Worm (Caenorhabditis elegans) whole organism, mixed stage, embryonic: ENCODE data around the gene clec-119.

Experiments used
- M03D4.4 ChIP-seq: sonication (generic microtip); optimal IDR thresholded peaks from 2 replicates; lab custom pipeline; 2017; ENCODE audit warnings: mild to moderate bottlenecking, missing genetic modification characterization, missing compliant biosample characterization
- bed-3 ChIP-seq: fragments of 200-800 bp; sonication (Bioruptor generic); optimal IDR thresholded peaks from 3 replicates; lab custom pipeline; 2018; ENCODE audit warnings: mild to moderate bottlenecking, missing genetic modification characterization, moderate library complexity, missing compliant biosample characterization
- blmp-1 ChIP-seq: fragments of 150-350 bp; optimal IDR thresholded peaks from 2 replicates; lab custom pipeline; 2014; ENCODE audit warnings: missing biosample characterization, missing genetic modification characterization
- ceh-39 ChIP-seq: fragments of 150-350 bp; optimal IDR thresholded peaks from 2 replicates; lab custom pipeline; 2014; ENCODE audit warnings: missing biosample characterization, missing genetic modification characterization
- ceh-83 ChIP-seq: fragments of 200-800 bp; sonication (Bioruptor generic); optimal IDR thresholded peaks from 2 replicates; lab custom pipeline; 2018; ENCODE audit warnings: mild to moderate bottlenecking, missing genetic modification characterization, missing compliant biosample characterization
- ces-1 ChIP-seq: fragments of 150-350 bp; optimal IDR thresholded peaks from 2 replicates; lab custom pipeline; 2014; ENCODE audit warnings: missing biosample characterization, missing genetic modification reagents, missing genetic modification characterization
- cnd-1 ChIP-seq: fragments of 200-800 bp; sonication (Bioruptor generic); optimal IDR thresholded peaks from 2 replicates; lab custom pipeline; 2018; ENCODE audit warnings: mild to moderate bottlenecking, missing genetic modification characterization, missing compliant biosample characterization
- drap-1 ChIP-seq: fragments of 200-800 bp; sonication (Bioruptor generic); optimal IDR thresholded peaks from 3 replicates; lab custom pipeline; 2018; ENCODE audit warnings: mild to moderate bottlenecking, missing genetic modification characterization, missing compliant biosample characterization
- elt-1 ChIP-seq: sonication (generic microtip); optimal IDR thresholded peaks from 2 replicates; lab custom pipeline; 2017; ENCODE audit warnings: missing genetic modification characterization, mild to moderate bottlenecking, missing compliant biosample characterization, antibody characterized with exemption, moderate library complexity, borderline replicate concordance; ENCODE audit not compliant: insufficient read depth
- hlh-1 ChIP-seq: fragments of 150-350 bp; optimal IDR thresholded peaks from 2 replicates; lab custom pipeline; 2014; ENCODE audit warnings: missing biosample characterization, missing genetic modification reagents, missing genetic modification characterization
- lin-13 ChIP-seq: fragments of 150-350 bp; optimal IDR thresholded peaks from 2 replicates; lab custom pipeline; 2014; ENCODE audit warnings: missing biosample characterization, missing genetic modification characterization
- lin-32 ChIP-seq: fragments of 200-800 bp; sonication (Bioruptor generic); optimal IDR thresholded peaks from 2 replicates; lab custom pipeline; 2018; ENCODE audit warnings: mild to moderate bottlenecking, missing genetic modification characterization, missing compliant biosample characterization
- lsy-2 ChIP-seq: fragments of 150-350 bp; optimal IDR thresholded peaks from 2 replicates; lab custom pipeline; 2014; ENCODE audit warnings: missing biosample characterization, missing genetic modification characterization
- mab-5 ChIP-seq: fragments of 150-350 bp; optimal IDR thresholded peaks from 2 replicates; lab custom pipeline; 2014; ENCODE audit warnings: missing biosample characterization, missing genetic modification characterization
- mep-1 ChIP-seq: fragments of 150-350 bp; optimal IDR thresholded peaks from 2 replicates; lab custom pipeline; 2017; ENCODE audit warnings: missing biosample characterization, missing genetic modification reagents, missing genetic modification characterization, inconsistent platforms
- mls-2 ChIP-seq: sonication (generic microtip); optimal IDR thresholded peaks from 2 replicates; lab custom pipeline; 2016; ENCODE audit warnings: mild to moderate bottlenecking, missing genetic modification characterization, moderate library complexity, missing compliant biosample characterization
- nhr-237 ChIP-seq: fragments of 150-350 bp; optimal IDR thresholded peaks from 2 replicates; lab custom pipeline; 2014; ENCODE audit warnings: missing biosample characterization, missing genetic modification characterization
- nhr-28 ChIP-seq: fragments of 150-350 bp; optimal IDR thresholded peaks from 2 replicates; lab custom pipeline; 2014; ENCODE audit warnings: missing biosample characterization, missing genetic modification characterization
- nhr-76 ChIP-seq: sonication (generic microtip); optimal IDR thresholded peaks from 2 replicates; lab custom pipeline; 2017; ENCODE audit warnings: missing biosample characterization, missing genetic modification characterization
- pha-4 ChIP-seq: fragments of 150-350 bp; optimal IDR thresholded peaks from 2 replicates; lab custom pipeline; 2018; ENCODE audit warnings: missing biosample characterization, missing genetic modification reagents, missing genetic modification characterization
- sem-2 ChIP-seq: fragments of 200-800 bp; sonication (Bioruptor generic); optimal IDR thresholded peaks from 2 replicates; lab custom pipeline; 2018; ENCODE audit warnings: mild to moderate bottlenecking, missing genetic modification characterization, missing compliant biosample characterization
- snpc-4 ChIP-seq: fragments of 150-350 bp; optimal IDR thresholded peaks from 2 replicates; lab custom pipeline; 2014; ENCODE audit warnings: missing biosample characterization, missing genetic modification characterization
- sptf-1 ChIP-seq: sonication (generic microtip); optimal IDR thresholded peaks from 2 replicates; lab custom pipeline; 2017; ENCODE audit warnings: mild to moderate bottlenecking, missing genetic modification characterization, moderate library complexity, missing compliant biosample characterization
- tbx-8 ChIP-seq: fragments of 200-800 bp; sonication (Bioruptor generic); optimal IDR thresholded peaks from 2 replicates; lab custom pipeline; 2018; ENCODE audit warnings: mild to moderate bottlenecking, missing genetic modification characterization, moderate library complexity, missing compliant biosample characterization
- unc-120 ChIP-seq: sonication (generic microtip); optimal IDR thresholded peaks from 2 replicates; lab custom pipeline; 2017; ENCODE audit warnings: missing genetic modification characterization, missing compliant biosample characterization; ENCODE audit not compliant: poor library complexity, severe bottlenecking
- unc-39 ChIP-seq: fragments of 150-350 bp; optimal IDR thresholded peaks from 2 replicates; lab custom pipeline; 2014; ENCODE audit warnings: missing biosample characterization, missing genetic modification characterization
- ztf-11 ChIP-seq: fragments of 150-350 bp; optimal IDR thresholded peaks from 2 replicates; lab custom pipeline; 2014; ENCODE audit warnings: missing biosample characterization, missing genetic modification characterization

The clec-119 gene

ce11 chrII:1298169-1298568 lies 42.4 kb downstream of the clec-119 start, which contains the start of gene Y57G7A.1:
TSS of gene Y57G7A.1 (plus strand) at chrII:1298469.
- TF ChIP-seq sem-2 (GFP tag; lab: Kevin White, UChicago): no peak
- TF ChIP-seq lsy-2 (tag; lab: Kevin White, UChicago): no peak
- TF ChIP-seq ceh-83 (GFP tag; lab: Kevin White, UChicago): no peak
- no peak for TF ChIP-seq bed-3
- no peak for TF ChIP-seq ceh-39 (tag; lab: Kevin White, UChicago)
- no peak for TF ChIP-seq nhr-28 (tag; lab: Kevin White, UChicago)
- TF ChIP-seq hlh-1: no peak
- TF ChIP-seq sptf-1 (tag; lab: Kevin White, UChicago): no peak
- TF ChIP-seq ces-1 (GFP tag; lab: Kevin White, UChicago): no peak
- no peak for TF ChIP-seq M03D4.4 (tag; lab: Kevin White, UChicago)
- TF ChIP-seq, all 35 proteins: peak for 0

- no peak for TF ChIP-seq mls-2 (tag; lab: Kevin White, UChicago)
- TF ChIP-seq snpc-4 (tag; lab: Kevin White, UChicago): no peak
- no peak for TF ChIP-seq nhr-76 (tag; lab: Kevin White, UChicago)
- no peak for TF ChIP-seq blmp-1 (tag; lab: Kevin White, UChicago)
- TF ChIP-seq unc-120: no peak
- no peak for TF ChIP-seq lin-13 (tag; lab: Kevin White, UChicago)
- TF ChIP-seq ceh-83 (GFP tag; lab: Kevin White, UChicago): no peak
- no peak for TF ChIP-seq mab-5 (tag; lab: Kevin White, UChicago)
- no peak for TF ChIP-seq cnd-1 (tag; lab: Kevin White, UChicago)
- no peak for TF ChIP-seq tbx-8 (GFP tag; lab: Kevin White, UChicago)
- no peak for TF ChIP-seq sem-2 (GFP tag; lab: Kevin White, UChicago)
- TF ChIP-seq mep-1: no peak
- TF ChIP-seq hlh-1: no peak
These were observed 45.8 kb downstream of the clec-119 start, which contains the start of gene glb-31 for ce11 chrII:1301554-1301953. TSS of gene glb-31 (minus strand) at chrII:1301654.

ce11 chrII:1306036-1306435 lies 50.3 kb downstream of the clec-119 start, which contains the start of gene emc-2:
TSS of gene emc-2 (minus strand) at chrII:1306136.
- TF ChIP-seq lin-32 (GFP tag; lab: Kevin White, UChicago) (no peak), nhr-237 (tag; lab: Kevin White, UChicago) (no peak), nhr-28 (tag; lab: Kevin White, UChicago) (no peak), unc-39 (tag; lab: Kevin White, UChicago) (no peak), cnd-1 (tag; lab: Kevin White, UChicago) (no peak), lin-13 (tag; lab: Kevin White, UChicago) (no peak), drap-1 (GFP tag; lab: Kevin White, UChicago) (no peak), hlh-1 (no peak), unc-120 (no peak), bed-3 (no peak), lsy-2 (tag; lab: Kevin White, UChicago) (no peak), elt-1 (tag; lab: Kevin White, UChicago) (no peak), ztf-11 (tag; lab: Kevin White, UChicago) (no peak), sem-2 (GFP tag; lab: Kevin White, UChicago) (no peak)

DNA sequence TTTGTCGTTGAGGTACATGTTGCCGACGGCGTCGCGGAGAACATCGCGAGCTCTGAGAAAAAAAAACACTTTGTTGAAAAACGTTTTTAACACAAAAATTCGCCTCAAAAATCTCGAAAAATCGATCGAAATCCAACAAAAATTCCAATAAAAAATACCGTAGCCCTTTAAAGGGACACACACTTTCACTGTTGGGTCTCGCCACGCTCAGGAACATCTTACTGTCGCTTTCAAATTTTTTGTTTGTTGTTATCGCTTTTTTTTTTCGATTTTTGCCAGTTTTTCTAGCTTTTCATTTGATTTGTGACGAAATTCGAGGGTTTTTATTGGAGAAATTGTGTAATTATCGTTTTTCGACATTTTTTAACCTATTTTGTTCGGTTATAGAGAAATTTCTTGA lies 50.8 kb downstream of the clec-119 start:
- no peak for TF ChIP-seq pha-4 (tag; lab: Kevin White, UChicago)
- TF ChIP-seq ces-1 (GFP tag; lab: Kevin White, UChicago): no peak
- no peak for TF ChIP-seq mab-5 (tag; lab: Kevin White, UChicago)
- no peak for TF ChIP-seq ceh-39 (tag; lab: Kevin White, UChicago)
- no peak for TF ChIP-seq unc-39 (tag; lab: Kevin White, UChicago)
- TF ChIP-seq hlh-1: no peak
- TF ChIP-seq, all 35 proteins: peak for 0
